Fruit fly (Drosophila melanogaster) whole organism, embryonic: ENCODE results near the gene Sdic2.

Experiments
- CG10654 ChIP-seq: fragments of 200-800 bp; sonication (Bioruptor generic); optimal IDR thresholded peaks from 2 replicates; lab custom pipeline; 2016; ENCODE audit warnings: missing biosample characterization, missing genetic modification characterization
- CG12299 ChIP-seq: fragments of 200-800 bp; sonication (Bioruptor generic); optimal IDR thresholded peaks from 2 replicates; lab custom pipeline; 2018; ENCODE audit warnings: missing biosample characterization, mild to moderate bottlenecking, missing genetic modification characterization
- CG13287 ChIP-seq: fragments of 200-800 bp; sonication (Bioruptor generic); IDR thresholded peaks from 2 replicates; pipeline ENCODE4 v1.3.6; 2022; ENCODE audit warnings: missing biosample characterization, missing genetic modification characterization; ENCODE audit not compliant: partially characterized antibody
- CG13424 ChIP-seq: fragments of 200-800 bp; sonication (Bioruptor generic); optimal IDR thresholded peaks from 2 replicates; lab custom pipeline; 2019; ENCODE audit warnings: missing biosample characterization, mild to moderate bottlenecking, missing genetic modification characterization, moderate library complexity
- CG14860 ChIP-seq: fragments of 200-800 bp; sonication (Bioruptor generic); IDR thresholded peaks from 3 replicates; pipeline ENCODE4 v1.3.6; 2022; ENCODE audit warnings: missing biosample characterization, missing genetic modification characterization; ENCODE audit not compliant: partially characterized antibody
- CG17802 ChIP-seq: fragments of 200-800 bp; sonication (Bioruptor generic); optimal IDR thresholded peaks from 2 replicates; lab custom pipeline; 2018; ENCODE audit warnings: missing biosample characterization, mild to moderate bottlenecking, missing genetic modification characterization, moderate library complexity
- CG17829 ChIP-seq: fragments of 200-800 bp; optimal IDR thresholded peaks from 2 replicates; lab custom pipeline; 2019; ENCODE audit warnings: missing biosample characterization, mild to moderate bottlenecking, missing genetic modification characterization, moderate library complexity
- CG2116 ChIP-seq: fragments of 200-800 bp; sonication (Bioruptor generic); optimal IDR thresholded peaks from 3 replicates; lab custom pipeline; 2018; ENCODE audit warnings: missing biosample characterization, mild to moderate bottlenecking, missing genetic modification characterization
- CG30403 ChIP-seq: fragments of 200-800 bp; sonication (Bioruptor generic); optimal IDR thresholded peaks from 3 replicates; lab custom pipeline; 2016; ENCODE audit warnings: missing biosample characterization, missing genetic modification characterization
- CG31365 ChIP-seq: fragments of 200-800 bp; sonication (Bioruptor generic); optimal IDR thresholded peaks from 2 replicates; lab custom pipeline; 2018; ENCODE audit warnings: missing biosample characterization, mild to moderate bottlenecking, missing genetic modification characterization
- CG32532 ChIP-seq: fragments of 200-800 bp; sonication (Bioruptor generic); IDR thresholded peaks from 2 replicates; pipeline ENCODE4 v1.3.6; 2022; ENCODE audit warnings: missing biosample characterization, missing genetic modification characterization
- CG34224 ChIP-seq: fragments of 200-800 bp; sonication (Bioruptor generic); IDR thresholded peaks from 3 replicates; pipeline ENCODE4 v1.3.6; 2022; ENCODE audit warnings: missing biosample characterization, missing genetic modification characterization; ENCODE audit not compliant: partially characterized antibody
- CG34422 ChIP-seq: fragments of 200-800 bp; sonication (Bioruptor generic); IDR thresholded peaks from 3 replicates; pipeline ENCODE4 v1.3.6; 2022; ENCODE audit warnings: missing biosample characterization, missing genetic modification characterization
- CG3847 ChIP-seq: fragments of 200-800 bp; sonication (Bioruptor generic); IDR thresholded peaks from 2 replicates; pipeline ENCODE4 v1.3.6; 2022; ENCODE audit warnings: missing biosample characterization, missing genetic modification characterization
- CG42726 ChIP-seq: fragments of 200-800 bp; sonication (Bioruptor generic); IDR thresholded peaks from 2 replicates; pipeline ENCODE4 v1.3.6; 2022; ENCODE audit warnings: missing biosample characterization, missing genetic modification characterization; ENCODE audit not compliant: partially characterized antibody
- CG7987 ChIP-seq: fragments of 200-800 bp; sonication (Bioruptor generic); optimal IDR thresholded peaks from 2 replicates; lab custom pipeline; 2018; ENCODE audit warnings: missing biosample characterization, mild to moderate bottlenecking, missing genetic modification characterization, moderate library complexity
- CG9932 ChIP-seq: fragments of 200-800 bp; sonication (Bioruptor generic); IDR thresholded peaks from 2 replicates; pipeline ENCODE4 v1.3.6; 2022; ENCODE audit warnings: missing biosample characterization, missing genetic modification characterization
- CoRest ChIP-seq: fragments of 200-800 bp; sonication (Bioruptor generic); optimal IDR thresholded peaks from 3 replicates; lab custom pipeline; 2018; ENCODE audit warnings: missing biosample characterization, mild to moderate bottlenecking, missing genetic modification characterization, moderate library complexity
- Dbx ChIP-seq: fragments of 200-800 bp; sonication (Bioruptor generic); IDR thresholded peaks from 3 replicates; pipeline ENCODE4 v1.3.6; 2022; ENCODE audit warnings: missing biosample characterization, missing genetic modification characterization
- Dll ChIP-seq: fragments of 200-800 bp; sonication (Bioruptor generic); IDR thresholded peaks from 4 replicates; pipeline ENCODE4 v1.3.6; 2022; ENCODE audit warnings: missing biosample characterization, missing genetic modification characterization; ENCODE audit not compliant: partially characterized antibody
- Dref ChIP-seq: fragments of 200-800 bp; sonication (Bioruptor generic); IDR thresholded peaks from 2 replicates; pipeline ENCODE4 v1.3.6; 2022; ENCODE audit warnings: missing biosample characterization, missing genetic modification characterization
- E2f2 ChIP-seq: fragments of 200-800 bp; sonication (Bioruptor generic); IDR thresholded peaks from 2 replicates; pipeline ENCODE4 v1.3.6; 2022; ENCODE audit warnings: missing biosample characterization, missing genetic modification characterization
- Gug ChIP-seq: fragments of 200-800 bp; sonication (Bioruptor generic); IDR thresholded peaks from 4 replicates; pipeline ENCODE4 v1.3.6; 2022; ENCODE audit warnings: missing biosample characterization, missing genetic modification characterization
- Hr78 ChIP-seq, 2 experiments: fragments of 200-800 bp in 1 of 2; fragments of >200 bp in 1 of 2; sonication (Bioruptor generic) in 1 of 2; optimal IDR thresholded peaks; 2 replicates each; lab custom pipeline; 2017 to 2019; ENCODE audit warnings: missing biosample characterization in 2 of 2, missing genetic modification characterization in 2 of 2, mild to moderate bottlenecking in 1 of 2, moderate library complexity in 1 of 2
- MESR4 ChIP-seq: fragments of 200-800 bp; sonication (Bioruptor generic); optimal IDR thresholded peaks from 2 replicates; lab custom pipeline; 2018; ENCODE audit warnings: missing biosample characterization, mild to moderate bottlenecking, missing genetic modification characterization, moderate library complexity
- Max ChIP-seq: fragments of 200-800 bp; sonication (Bioruptor generic); optimal IDR thresholded peaks from 2 replicates; lab custom pipeline; 2016; ENCODE audit warnings: missing biosample characterization, mild to moderate bottlenecking, missing genetic modification characterization
- Optix ChIP-seq: fragments of 200-800 bp; sonication (Bioruptor generic); IDR thresholded peaks from 3 replicates; pipeline ENCODE4 v1.3.6; 2022; ENCODE audit warnings: missing biosample characterization, missing genetic modification characterization
- amos ChIP-seq: fragments of 200-800 bp; sonication (Bioruptor generic); IDR thresholded peaks from 2 replicates; pipeline ENCODE4 v1.3.6; 2022; ENCODE audit warnings: missing biosample characterization, missing genetic modification characterization; ENCODE audit not compliant: partially characterized antibody
- bsh ChIP-seq, 2 experiments: fragments of 200-800 bp; sonication (Bioruptor generic); optimal IDR thresholded peaks; 2 replicates each; lab custom pipeline; 2017 to 2018; ENCODE audit warnings: mild to moderate bottlenecking in 2 of 2, missing biosample characterization in 2 of 2, missing genetic modification characterization in 2 of 2, moderate library complexity in 1 of 2
- chinmo ChIP-seq: fragments of 200-800 bp; sonication (Bioruptor generic); IDR thresholded peaks from 4 replicates; pipeline ENCODE4 v1.3.6; 2022; ENCODE audit warnings: missing biosample characterization, missing genetic modification characterization; ENCODE audit not compliant: partially characterized antibody
- gem ChIP-seq: fragments of 200-800 bp; sonication (Bioruptor generic); optimal IDR thresholded peaks from 2 replicates; lab custom pipeline; 2019; ENCODE audit warnings: missing biosample characterization, mild to moderate bottlenecking, missing genetic modification characterization, moderate library complexity
- gfzf ChIP-seq: fragments of 200-800 bp; sonication (Bioruptor generic); optimal IDR thresholded peaks from 2 replicates; lab custom pipeline; 2016; ENCODE audit warnings: missing biosample characterization, mild to moderate bottlenecking, missing genetic modification characterization, moderate library complexity
- grau ChIP-seq: fragments of 200-800 bp; optimal IDR thresholded peaks from 3 replicates; lab custom pipeline; 2019; ENCODE audit warnings: missing biosample characterization, mild to moderate bottlenecking, missing genetic modification characterization, moderate library complexity
- grn ChIP-seq: fragments of 200-800 bp; sonication (Bioruptor generic); optimal IDR thresholded peaks from 3 replicates; lab custom pipeline; 2017; ENCODE audit warnings: missing biosample characterization, missing genetic modification characterization
- lab ChIP-seq: fragments of 200-800 bp; sonication (Bioruptor generic); optimal IDR thresholded peaks from 3 replicates; lab custom pipeline; 2017; ENCODE audit warnings: missing biosample characterization, missing genetic modification characterization, mild to moderate bottlenecking, moderate library complexity, missing genetic modification reagents
- lilli ChIP-seq: fragments of 200-800 bp; sonication (Bioruptor generic); optimal IDR thresholded peaks from 3 replicates; lab custom pipeline; 2016; ENCODE audit warnings: missing biosample characterization, missing genetic modification characterization
- nerfin-2 ChIP-seq: fragments of 200-800 bp; sonication (Bioruptor generic); IDR thresholded peaks from 2 replicates; pipeline ENCODE4 v1.3.6; 2022; ENCODE audit warnings: missing biosample characterization, missing genetic modification characterization; ENCODE audit not compliant: partially characterized antibody
- pho ChIP-seq: fragments of 200-800 bp; sonication (Bioruptor generic); optimal IDR thresholded peaks from 2 replicates; lab custom pipeline; 2016; ENCODE audit warnings: missing biosample characterization, missing genetic modification characterization
- row ChIP-seq: fragments of 200-800 bp; sonication (Bioruptor generic); IDR thresholded peaks from 3 replicates; pipeline ENCODE4 v1.3.6; 2022; ENCODE audit warnings: missing biosample characterization, missing genetic modification characterization
- slbo ChIP-seq: fragments of 200-800 bp; sonication (Bioruptor generic); IDR thresholded peaks from 2 replicates; pipeline ENCODE4 v1.3.6; 2022; ENCODE audit warnings: missing biosample characterization, missing genetic modification characterization
- sr ChIP-seq: fragments of 200-800 bp; sonication (Bioruptor generic); IDR thresholded peaks from 3 replicates; pipeline ENCODE4 v1.3.6; 2022; ENCODE audit warnings: missing biosample characterization, missing genetic modification characterization
- sug ChIP-seq: fragments of 200-800 bp; optimal IDR thresholded peaks from 2 replicates; lab custom pipeline; 2019; ENCODE audit warnings: missing biosample characterization, mild to moderate bottlenecking, missing genetic modification characterization, moderate library complexity
- tgo ChIP-seq: fragments of 200-800 bp; sonication (Bioruptor generic); IDR thresholded peaks from 3 replicates; pipeline ENCODE4 v1.3.6; 2022; ENCODE audit warnings: missing biosample characterization, missing genetic modification characterization
- tna ChIP-seq: fragments of 200-800 bp; sonication (Bioruptor generic); IDR thresholded peaks from 2 replicates; pipeline ENCODE4 v1.3.6; 2022; ENCODE audit warnings: missing biosample characterization, missing genetic modification characterization; ENCODE audit not compliant: partially characterized antibody
- unpg ChIP-seq: fragments of 200-800 bp; sonication (Bioruptor generic); optimal IDR thresholded peaks from 3 replicates; lab custom pipeline; 2018; ENCODE audit warnings: missing biosample characterization, mild to moderate bottlenecking, missing genetic modification characterization, moderate library complexity
- z ChIP-seq: fragments of 200-800 bp; sonication (Bioruptor generic); IDR thresholded peaks from 3 replicates; pipeline ENCODE4 v1.3.6; 2022; ENCODE audit warnings: missing biosample characterization, missing genetic modification characterization

The Sdic2 gene

dm6 chrX:20162586-20162985, 23.7 kb downstream of the Sdic2 start (continued):
- TF ChIP-seq grn (GFP tag; lab: Kevin White, UChicago), result no peak
- peak; percentile 30 for TF ChIP-seq CG17829 (tag; lab: Kevin White, UChicago)
- TF ChIP-seq CG17802 (tag; lab: Kevin White, UChicago), result no peak
- TF ChIP-seq CG7987 (GFP tag; lab: Kevin White, UChicago), result no peak
- TF ChIP-seq unpg (GFP tag; lab: Kevin White, UChicago), result no peak
- TF ChIP-seq CoRest (tag; lab: Kevin White, UChicago), result peak; percentile 35

dm6 chrX:20159679-20160140, 26.6 kb downstream of the Sdic2 start, which contains the start of gene Rab35:
Rab35 (minus strand) TSS chrX:20159872.
- TF ChIP-seq CG17829 (tag; lab: Kevin White, UChicago) (peak; percentile 17), CG3847 (GFP tag; lab: Robert Waterston, UW) (peak; percentile 64), sug (peak; percentile 34), pho (GFP tag; lab: Kevin White, UChicago) (no peak), gfzf (peak; percentile 4), amos (peak; percentile 91), Dll (GFP tag; lab: Robert Waterston, UW) (peak; percentile 97), CG31365 (tag; lab: Kevin White, UChicago) (no peak), lab (peak; percentile 25), CG9932 (peak; percentile 60), CG10654 (peak; percentile 3), CG13424 (tag; lab: Kevin White, UChicago) (peak; percentile 1), CG34224 (GFP tag; lab: Robert Waterston, UW) (peak; percentile 92), nerfin-2 (GFP tag; lab: Robert Waterston, UW) (peak; percentile 91), CG32532 (0 out of 2 replicates have a peak, but pooled peaks have one; percentile 13), CG42726 (GFP tag; lab: Robert Waterston, UW) (peak; percentile 84; the same call in 1 of the 2 replicates), CG34422 (GFP tag; lab: Robert Waterston, UW) (no peak), Optix (GFP tag; lab: Robert Waterston, UW) (no peak), Hr78 (GFP tag; optimal IDR thresholded peaks at IDR 0.05; lab: Kevin White, UChicago) (no peak), bsh (GFP tag; optimal IDR thresholded peaks at IDR 0.05; lab: Kevin White, UChicago) (no peak), Dref (GFP tag; lab: Robert Waterston, UW) (peak; percentile 77), tna (peak; percentile 80), Max (peak; percentile 19), gem (peak; percentile 41), z (no peak), CG13287 (peak; percentile 93), Dbx (GFP tag; lab: Robert Waterston, UW) (peak; percentile 41; the same call in 1 of the 3 replicates), grau (tag; lab: Kevin White, UChicago) (peak; percentile 17), tgo (GFP tag; lab: Robert Waterston, UW) (no peak), MESR4 (GFP tag; lab: Kevin White, UChicago) (peak; percentile 82), slbo (GFP tag; lab: Robert Waterston, UW) (peak; percentile 9; the same call in 1 of the 2 replicates), row (GFP tag; lab: Robert Waterston, UW) (peak; percentile 65), CG12299 (tag; lab: Kevin White, UChicago) (no peak), sr (no peak), CG14860 (GFP tag; lab: Robert Waterston, UW) (peak; percentile 93), lilli (GFP tag; lab: Kevin White, UChicago) (peak; percentile 48), unpg (GFP tag; lab: Kevin White, UChicago) (peak; percentile 13), CG30403 (GFP tag; lab: Kevin White, UChicago) (peak; percentile 47), CG2116 (GFP tag; lab: Kevin White, UChicago) (peak; percentile 89), Gug (GFP tag; lab: Robert Waterston, UW) (peak; percentile 25; the same call in 1 of the 4 replicates), chinmo (GFP tag; lab: Robert Waterston, UW) (peak; percentile 72; the same call in 1 of the 4 replicates), E2f2 (GFP tag; lab: Robert Waterston, UW) (peak; percentile 90)
